Fruit fly (Drosophila melanogaster) whole organism, embryonic: ENCODE results near the gene CG11596.

Experiments
- Asciz ChIP-seq: fragments of 200-800 bp; sonication (Bioruptor generic); optimal IDR thresholded peaks from 2 replicates; lab custom pipeline; 2017; ENCODE audit warnings: missing biosample characterization, mild to moderate bottlenecking, missing genetic modification characterization, missing genetic modification reagents
- CG12104 ChIP-seq: fragments of 200-800 bp; sonication (Bioruptor generic); optimal IDR thresholded peaks from 3 replicates; lab custom pipeline; 2016; ENCODE audit warnings: missing biosample characterization, missing genetic modification characterization
- CG18599 ChIP-seq: fragments of 200-800 bp; sonication (Bioruptor generic); optimal IDR thresholded peaks from 3 replicates; lab custom pipeline; 2017; ENCODE audit warnings: missing biosample characterization, missing genetic modification characterization, mild to moderate bottlenecking, moderate library complexity, missing genetic modification reagents
- CG2129 ChIP-seq: fragments of 200-800 bp; sonication (Bioruptor generic); IDR thresholded peaks from 2 replicates; pipeline ENCODE4 v1.3.6; 2022; ENCODE audit warnings: missing biosample characterization, missing genetic modification characterization; ENCODE audit not compliant: partially characterized antibody
- CG31388 ChIP-seq: fragments of 200-800 bp; sonication (Bioruptor generic); optimal IDR thresholded peaks from 2 replicates; lab custom pipeline; 2016; ENCODE audit warnings: missing biosample characterization, missing genetic modification characterization
- CG33213 ChIP-seq: fragments of 200-800 bp; sonication (Bioruptor generic); optimal IDR thresholded peaks from 3 replicates; lab custom pipeline; 2016; ENCODE audit warnings: missing biosample characterization, missing genetic modification characterization
- CG3407 ChIP-seq: fragments of 200-800 bp; sonication (Bioruptor generic); optimal IDR thresholded peaks from 2 replicates; lab custom pipeline; 2018; ENCODE audit warnings: missing biosample characterization, mild to moderate bottlenecking, missing genetic modification characterization
- CG4328 ChIP-seq: fragments of 200-800 bp; sonication (Bioruptor generic); optimal IDR thresholded peaks from 3 replicates; lab custom pipeline; 2017; ENCODE audit warnings: missing biosample characterization, missing genetic modification reagents, missing genetic modification characterization
- CG4424 ChIP-seq: fragments of 200-800 bp; sonication (Bioruptor generic); optimal IDR thresholded peaks from 3 replicates; lab custom pipeline; 2016; ENCODE audit warnings: missing biosample characterization, missing genetic modification characterization
- CG7357 ChIP-seq: fragments of 200-800 bp; sonication (Bioruptor generic); IDR thresholded peaks from 3 replicates; pipeline ENCODE4 v1.3.6; 2022; ENCODE audit warnings: missing biosample characterization, missing genetic modification characterization
- CG7987 ChIP-seq: fragments of 200-800 bp; sonication (Bioruptor generic); optimal IDR thresholded peaks from 2 replicates; lab custom pipeline; 2018; ENCODE audit warnings: missing biosample characterization, mild to moderate bottlenecking, missing genetic modification characterization, moderate library complexity
- CG8281 ChIP-seq: fragments of 200-800 bp; sonication (Bioruptor generic); optimal IDR thresholded peaks from 2 replicates; lab custom pipeline; 2018; ENCODE audit warnings: missing biosample characterization, mild to moderate bottlenecking, missing genetic modification characterization, moderate library complexity
- CG8944 ChIP-seq: fragments of 200-800 bp; sonication (Bioruptor generic); optimal IDR thresholded peaks from 3 replicates; lab custom pipeline; 2016; ENCODE audit warnings: missing biosample characterization, missing genetic modification characterization
- Dfd ChIP-seq, 2 experiments: fragments of >200 bp; optimal IDR thresholded peaks; 2 replicates each; lab custom pipeline; 2017; ENCODE audit warnings: missing biosample characterization in 2 of 2, missing genetic modification characterization in 2 of 2
- Dp ChIP-seq: fragments of 200-800 bp; sonication (Bioruptor generic); optimal IDR thresholded peaks from 2 replicates; lab custom pipeline; 2018; ENCODE audit warnings: missing biosample characterization, mild to moderate bottlenecking, missing genetic modification characterization, moderate library complexity
- HHEX ChIP-seq: fragments of 200-800 bp; sonication (Bioruptor generic); optimal IDR thresholded peaks from 3 replicates; lab custom pipeline; 2017; ENCODE audit warnings: missing biosample characterization, mild to moderate bottlenecking, missing genetic modification characterization, missing genetic modification reagents
- HLH4C ChIP-seq: fragments of 200-800 bp; sonication (Bioruptor generic); IDR thresholded peaks from 3 replicates; pipeline ENCODE4 v1.3.6; 2022; ENCODE audit warnings: missing biosample characterization, missing genetic modification characterization; ENCODE audit not compliant: partially characterized antibody
- Hmr ChIP-seq: fragments of 200-800 bp; sonication (Bioruptor generic); optimal IDR thresholded peaks from 3 replicates; lab custom pipeline; 2017; ENCODE audit warnings: mild to moderate bottlenecking, missing biosample characterization, missing genetic modification reagents, missing genetic modification characterization
- Hmx ChIP-seq: fragments of 200-800 bp; sonication (Bioruptor generic); optimal IDR thresholded peaks from 2 replicates; lab custom pipeline; 2016; ENCODE audit warnings: missing biosample characterization, missing genetic modification characterization
- Hr78 ChIP-seq, 2 experiments: fragments of 200-800 bp in 1 of 2; fragments of >200 bp in 1 of 2; sonication (Bioruptor generic) in 1 of 2; optimal IDR thresholded peaks; 2 replicates each; lab custom pipeline; 2017 to 2019; ENCODE audit warnings: missing biosample characterization in 2 of 2, missing genetic modification characterization in 2 of 2, mild to moderate bottlenecking in 1 of 2, moderate library complexity in 1 of 2
- Lhr ChIP-seq: fragments of 200-800 bp; sonication (Bioruptor generic); optimal IDR thresholded peaks from 3 replicates; lab custom pipeline; 2017; ENCODE audit warnings: mild to moderate bottlenecking, missing biosample characterization, missing genetic modification reagents, missing genetic modification characterization
- Lpt ChIP-seq: fragments of >200 bp; optimal IDR thresholded peaks from 2 replicates; lab custom pipeline; 2018; ENCODE audit warnings: missing biosample characterization, missing genetic modification characterization
- Mrtf ChIP-seq: fragments of 200-800 bp; sonication (Bioruptor generic); IDR thresholded peaks from 3 replicates; pipeline ENCODE4 v1.3.6; 2022; ENCODE audit warnings: missing biosample characterization, missing genetic modification characterization
- Optix ChIP-seq: fragments of 200-800 bp; sonication (Bioruptor generic); IDR thresholded peaks from 3 replicates; pipeline ENCODE4 v1.3.6; 2022; ENCODE audit warnings: missing biosample characterization, missing genetic modification characterization
- PHDP ChIP-seq: fragments of 200-800 bp; sonication (Bioruptor generic); optimal IDR thresholded peaks from 3 replicates; lab custom pipeline; 2018; ENCODE audit warnings: missing biosample characterization, mild to moderate bottlenecking, missing genetic modification characterization, moderate library complexity
- Ravus ChIP-seq: fragments of 200-800 bp; sonication (Bioruptor generic); IDR thresholded peaks from 2 replicates; pipeline ENCODE4 v1.3.6; 2022; ENCODE audit warnings: missing biosample characterization, missing genetic modification characterization
- Six4 ChIP-seq: fragments of 200-800 bp; sonication (Bioruptor generic); optimal IDR thresholded peaks from 2 replicates; lab custom pipeline; 2016; ENCODE audit warnings: missing biosample characterization, missing genetic modification characterization
- TFAM ChIP-seq: fragments of 200-800 bp; sonication (Bioruptor generic); optimal IDR thresholded peaks from 2 replicates; lab custom pipeline; 2017; ENCODE audit warnings: missing biosample characterization, missing genetic modification characterization, inconsistent platforms
- al ChIP-seq: fragments of 200-800 bp; sonication (Bioruptor generic); IDR thresholded peaks from 2 replicates; pipeline ENCODE4 v1.3.6; 2022; ENCODE audit warnings: missing biosample characterization, missing genetic modification characterization
- btn ChIP-seq: fragments of 200-800 bp; sonication (Bioruptor generic); optimal IDR thresholded peaks from 2 replicates; lab custom pipeline; 2016; ENCODE audit warnings: missing biosample characterization, missing genetic modification characterization
- chinmo ChIP-seq: fragments of 200-800 bp; sonication (Bioruptor generic); IDR thresholded peaks from 4 replicates; pipeline ENCODE4 v1.3.6; 2022; ENCODE audit warnings: missing biosample characterization, missing genetic modification characterization; ENCODE audit not compliant: partially characterized antibody
- chm ChIP-seq: fragments of 200-800 bp; sonication (Bioruptor generic); IDR thresholded peaks from 2 replicates; pipeline ENCODE4 v1.3.6; 2022; ENCODE audit warnings: missing biosample characterization, missing genetic modification characterization
- crp ChIP-seq, 2 experiments: fragments of 200-800 bp; sonication (Bioruptor generic); optimal IDR thresholded peaks; 2 replicates in 1 of 2; 3 replicates in 1 of 2; lab custom pipeline; 2017; ENCODE audit warnings: missing biosample characterization in 2 of 2, missing genetic modification characterization in 2 of 2, mild to moderate bottlenecking in 1 of 2, moderate library complexity in 1 of 2
- dati ChIP-seq: fragments of 200-800 bp; sonication (Bioruptor generic); IDR thresholded peaks from 2 replicates; pipeline ENCODE4 v1.3.6; 2022; ENCODE audit warnings: missing biosample characterization, missing genetic modification characterization
- disco-r ChIP-seq: fragments of 200-800 bp; sonication (Bioruptor generic); optimal IDR thresholded peaks from 2 replicates; lab custom pipeline; 2016; ENCODE audit warnings: missing biosample characterization, missing genetic modification characterization
- exex ChIP-seq: fragments of 200-800 bp; sonication (Bioruptor generic); optimal IDR thresholded peaks from 4 replicates; lab custom pipeline; 2018; ENCODE audit warnings: missing biosample characterization, mild to moderate bottlenecking, missing genetic modification characterization, moderate library complexity
- hb ChIP-seq: fragments of 200-800 bp; sonication (Bioruptor generic); IDR thresholded peaks from 3 replicates; pipeline ENCODE4 v1.3.6; 2022; ENCODE audit warnings: missing biosample characterization, missing genetic modification characterization; ENCODE audit not compliant: partially characterized antibody
- jing ChIP-seq: fragments of 200-800 bp; sonication (Bioruptor generic); optimal IDR thresholded peaks from 2 replicates; lab custom pipeline; 2018; ENCODE audit warnings: missing biosample characterization, mild to moderate bottlenecking, missing genetic modification characterization
- kay ChIP-seq: fragments of 200-800 bp; sonication (Bioruptor generic); optimal IDR thresholded peaks from 2 replicates; lab custom pipeline; 2016; ENCODE audit warnings: missing biosample characterization, missing genetic modification characterization
- pfk ChIP-seq: fragments of 200-800 bp; sonication (Bioruptor generic); optimal IDR thresholded peaks from 2 replicates; lab custom pipeline; 2018; ENCODE audit warnings: missing biosample characterization, mild to moderate bottlenecking, missing genetic modification characterization, moderate library complexity
- pzg ChIP-seq: fragments of 200-800 bp; sonication (Bioruptor generic); optimal IDR thresholded peaks from 3 replicates; lab custom pipeline; 2018; ENCODE audit warnings: missing biosample characterization, mild to moderate bottlenecking, missing genetic modification characterization, moderate library complexity
- row ChIP-seq: fragments of 200-800 bp; sonication (Bioruptor generic); IDR thresholded peaks from 3 replicates; pipeline ENCODE4 v1.3.6; 2022; ENCODE audit warnings: missing biosample characterization, missing genetic modification characterization
- slbo ChIP-seq: fragments of 200-800 bp; sonication (Bioruptor generic); IDR thresholded peaks from 2 replicates; pipeline ENCODE4 v1.3.6; 2022; ENCODE audit warnings: missing biosample characterization, missing genetic modification characterization
- trem ChIP-seq: fragments of 200-800 bp; optimal IDR thresholded peaks from 3 replicates; lab custom pipeline; 2019; ENCODE audit warnings: missing biosample characterization, mild to moderate bottlenecking, missing genetic modification characterization, moderate library complexity
- twi ChIP-seq: fragments of 200-800 bp; optimal IDR thresholded peaks from 2 replicates; lab custom pipeline; 2019; ENCODE audit warnings: missing biosample characterization, mild to moderate bottlenecking, missing genetic modification characterization, moderate library complexity
- usp ChIP-seq: fragments of >200 bp; optimal IDR thresholded peaks from 2 replicates; lab custom pipeline; 2017; ENCODE audit warnings: missing biosample characterization, missing genetic modification characterization
- vnd ChIP-seq: fragments of 200-800 bp; sonication (Bioruptor generic); IDR thresholded peaks from 3 replicates; pipeline ENCODE4 v1.3.6; 2022; ENCODE audit warnings: missing biosample characterization, missing genetic modification characterization; ENCODE audit not compliant: partially characterized antibody
- wor ChIP-seq: fragments of 200-800 bp; sonication (Bioruptor generic); IDR thresholded peaks from 2 replicates; pipeline ENCODE4 v1.3.6; 2022; ENCODE audit warnings: missing biosample characterization, missing genetic modification characterization
- zen ChIP-seq: fragments of 200-800 bp; sonication (Bioruptor generic); optimal IDR thresholded peaks from 3 replicates; lab custom pipeline; 2018; ENCODE audit warnings: missing biosample characterization, mild to moderate bottlenecking, missing genetic modification characterization, moderate library complexity
- zf30C ChIP-seq: fragments of 200-800 bp; sonication (Bioruptor generic); optimal IDR thresholded peaks from 3 replicates; lab custom pipeline; 2018; ENCODE audit warnings: missing biosample characterization, mild to moderate bottlenecking, missing genetic modification characterization

The CG11596 gene

DNA sequence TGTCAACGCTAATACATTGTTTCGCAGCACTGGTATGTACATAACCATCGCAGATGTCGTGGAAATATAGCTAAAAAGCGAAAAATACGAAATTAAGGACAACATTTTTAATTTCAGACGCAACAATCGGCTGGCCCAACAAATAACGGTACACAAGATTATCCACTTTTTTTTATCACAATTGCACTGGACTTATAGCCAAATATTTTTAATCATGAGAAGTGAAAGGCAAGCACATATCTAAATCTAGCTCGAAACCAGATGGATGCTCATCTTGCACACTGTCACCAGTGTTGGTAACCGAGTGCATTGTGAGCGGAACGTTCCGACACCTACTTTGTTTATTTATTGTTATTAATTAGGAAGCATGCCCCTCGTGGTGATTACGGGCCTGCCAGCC lies 12.5 kb downstream of the CG11596 start, which contains the start of the genes CG3857 and CG3587 (continued):
- TF ChIP-seq Six4, result peak; percentile 59
- no peak for TF ChIP-seq vnd (GFP tag; lab: Robert Waterston, UW)
- TF ChIP-seq CG12104 (GFP tag; lab: Kevin White, UChicago), result peak; percentile 32
- peak; percentile 8 for TF ChIP-seq exex
- TF ChIP-seq Ravus, result no peak
- peak; percentile 44 for TF ChIP-seq jing (GFP tag; lab: Kevin White, UChicago)
- peak; percentile 53 for TF ChIP-seq pzg (GFP tag; lab: Kevin White, UChicago)
- no peak for TF ChIP-seq Lpt
- peak; percentile 63 for TF ChIP-seq HHEX (GFP tag; lab: Kevin White, UChicago)
- TF ChIP-seq kay (GFP tag; lab: Kevin White, UChicago), result peak; percentile 16
- TF ChIP-seq CG8281 (tag; lab: Kevin White, UChicago), result peak; percentile 11
- TF ChIP-seq crp (GFP tag; optimal IDR thresholded peaks at IDR 0.05; lab: Kevin White, UChicago), result peak in 1 of 2 experiments; percentile 61
- peak; percentile 54 for TF ChIP-seq PHDP
- no peak for TF ChIP-seq chinmo (GFP tag; lab: Robert Waterston, UW)
- TF ChIP-seq CG18599 (GFP tag; lab: Kevin White, UChicago), result peak; percentile 73
- TF ChIP-seq trem (tag; lab: Kevin White, UChicago), result peak; percentile 58
- peak; percentile 23 for TF ChIP-seq Dp (GFP tag; lab: Kevin White, UChicago)
- peak; percentile 49 for TF ChIP-seq Asciz
- TF ChIP-seq CG4424, result peak; percentile 55
- no peak for TF ChIP-seq Dfd (GFP tag; optimal IDR thresholded peaks at IDR 0.05; lab: Kevin White, UChicago)
- peak; percentile 39 for TF ChIP-seq pfk (GFP tag; lab: Kevin White, UChicago)
- peak; percentile 11 for TF ChIP-seq CG31388
- no peak for TF ChIP-seq chm (GFP tag; lab: Robert Waterston, UW)
- TF ChIP-seq Optix (GFP tag; lab: Robert Waterston, UW), result peak; percentile 60; the same call in 1 of the 3 replicates
- peak; percentile 83 for TF ChIP-seq slbo
- TF ChIP-seq dati (GFP tag; lab: Robert Waterston, UW), result no peak
- peak; percentile 82 for TF ChIP-seq CG8944 (GFP tag; lab: Kevin White, UChicago)
- no peak for TF ChIP-seq Mrtf (GFP tag; lab: Robert Waterston, UW)
- TF ChIP-seq btn, result peak; percentile 23
- TF ChIP-seq row (GFP tag; lab: Robert Waterston, UW), result peak; percentile 96
- peak; percentile 60 for TF ChIP-seq wor
- TF ChIP-seq Lhr (GFP tag; lab: Kevin White, UChicago), result peak; percentile 25
- peak; percentile 48 for TF ChIP-seq CG7987
- peak; percentile 81 for TF ChIP-seq Hmr (GFP tag; lab: Kevin White, UChicago)
- TF ChIP-seq zen, result peak; percentile 52
- peak; percentile 67 for TF ChIP-seq disco-r (GFP tag; lab: Kevin White, UChicago)
- peak in 1 of 2 experiments; percentile 17 for TF ChIP-seq Hr78 (GFP tag; optimal IDR thresholded peaks at IDR 0.05; lab: Kevin White, UChicago)
- TF ChIP-seq twi (tag; lab: Kevin White, UChicago), result peak; percentile 38
- peak; percentile 21 for TF ChIP-seq CG3407 (GFP tag; lab: Kevin White, UChicago)
- peak; percentile 73 for TF ChIP-seq CG33213
- TF ChIP-seq usp (GFP tag; lab: Kevin White, UChicago), result no peak
- TF ChIP-seq CG4328 (GFP tag; lab: Kevin White, UChicago), result peak; percentile 23
- TF ChIP-seq CG7357 (GFP tag; lab: Robert Waterston, UW), result peak; percentile 67
- no peak for TF ChIP-seq HLH4C
- no peak for TF ChIP-seq TFAM
- no peak for TF ChIP-seq zf30C (GFP tag; lab: Kevin White, UChicago)
- no peak for TF ChIP-seq CG2129 (GFP tag; lab: Robert Waterston, UW)
- peak; percentile 33 for TF ChIP-seq Hmx (GFP tag; lab: Kevin White, UChicago)
- TF ChIP-seq al (GFP tag; lab: Robert Waterston, UW), result peak; percentile 75
- no peak for TF ChIP-seq hb
